Worm (Caenorhabditis elegans) whole organism, L4 larva: Measurements from ENCODE around the gene C44H4.4.
A peak's percentile ranks its signal among the peaks of the same experiment; 100 is the strongest.

Experiments
- F37D6.2 ChIP-seq: sonication (generic microtip); optimal IDR thresholded peaks from 2 replicates; lab custom pipeline; 2016; ENCODE audit warnings: mild to moderate bottlenecking, missing genetic modification characterization, missing compliant biosample characterization
- F49E8.2 ChIP-seq: sonication (generic microtip); optimal IDR thresholded peaks from 2 replicates; lab custom pipeline; 2016; ENCODE audit warnings: missing compliant biosample characterization, mild to moderate bottlenecking, missing genetic modification characterization, borderline replicate concordance
- R02D3.7 ChIP-seq: fragments of 150-350 bp; sonication (generic microtip); optimal IDR thresholded peaks from 3 replicates; lab custom pipeline; 2014; ENCODE audit warnings: missing biosample characterization, missing genetic modification characterization
- aha-1 ChIP-seq: fragments of 150-350 bp; peaks from one replicate; lab custom pipeline; 2014; ENCODE audit warnings: missing biosample characterization, missing genetic modification characterization
- ama-1 ChIP-seq: fragments of 150-350 bp; optimal IDR thresholded peaks from 2 replicates; lab custom pipeline; 2014; ENCODE audit warnings: inconsistent platforms, mixed read lengths
- arid-1 ChIP-seq: fragments of 200-800 bp; sonication (Bioruptor generic); conservative IDR thresholded peaks from 2 replicates; pipeline ENCODE4 v1.3.6; 2022; ENCODE audit warnings: missing genetic modification reagents, missing genetic modification characterization, missing compliant biosample characterization
- ceh-32 ChIP-seq: sonication (generic microtip); optimal IDR thresholded peaks from 2 replicates; lab custom pipeline; 2016; ENCODE audit warnings: mild to moderate bottlenecking, missing genetic modification characterization, missing compliant biosample characterization; ENCODE audit not compliant: poor library complexity
- ceh-44 ChIP-seq: fragments of 200-800 bp; sonication (Bioruptor generic); IDR thresholded peaks from 2 replicates; pipeline ENCODE4 v1.3.6; 2022; ENCODE audit warnings: missing genetic modification reagents, missing genetic modification characterization, missing compliant biosample characterization
- ceh-82 ChIP-seq: sonication (generic microtip); optimal IDR thresholded peaks from 2 replicates; lab custom pipeline; 2017; ENCODE audit warnings: missing biosample characterization, missing genetic modification characterization
- daf-12 ChIP-seq: fragments of 150-350 bp; optimal IDR thresholded peaks from 2 replicates; lab custom pipeline; 2014; ENCODE audit warnings: missing biosample characterization, missing genetic modification reagents, missing genetic modification characterization
- daf-16 ChIP-seq, 3 experiments: sonication (generic microtip); optimal IDR thresholded peaks; 2 replicates each; lab custom pipeline; 2016 to 2017; ENCODE audit warnings: missing genetic modification characterization in 3 of 3, missing genetic modification reagents in 3 of 3, mild to moderate bottlenecking in 2 of 3, missing compliant biosample characterization in 2 of 3, missing biosample characterization in 1 of 3, moderate library complexity in 1 of 3
- daf-19 ChIP-seq: fragments of 200-800 bp; sonication (Bioruptor generic); conservative IDR thresholded peaks from 2 replicates; pipeline ENCODE4 v1.3.6; 2022; ENCODE audit warnings: missing genetic modification characterization, missing compliant biosample characterization
- dmd-6 ChIP-seq: fragments of 200-800 bp; sonication (Bioruptor generic); IDR thresholded peaks from 2 replicates; pipeline ENCODE4 v1.3.6; 2022; ENCODE audit warnings: missing genetic modification reagents, missing genetic modification characterization, missing compliant biosample characterization
- dmd-9 ChIP-seq: fragments of 200-800 bp; sonication (Bioruptor generic); IDR thresholded peaks from 2 replicates; pipeline ENCODE4 v1.3.6; 2022; ENCODE audit warnings: missing genetic modification reagents, missing genetic modification characterization, missing compliant biosample characterization
- dpl-1 ChIP-seq: fragments of 150-350 bp; optimal IDR thresholded peaks from 2 replicates; lab custom pipeline; 2014; ENCODE audit warnings: missing biosample characterization, missing genetic modification reagents, missing genetic modification characterization
- dve-1 ChIP-seq: sonication (generic microtip); optimal IDR thresholded peaks from 2 replicates; lab custom pipeline; 2017; ENCODE audit warnings: antibody characterized with exemption, mild to moderate bottlenecking, missing genetic modification characterization, missing compliant biosample characterization; ENCODE audit not compliant: insufficient read depth
- egl-27 ChIP-seq: sonication (generic microtip); optimal IDR thresholded peaks from 3 replicates; lab custom pipeline; 2017; ENCODE audit warnings: missing biosample characterization, missing genetic modification reagents, missing genetic modification characterization
- egl-43 ChIP-seq: fragments of 200-800 bp; sonication (Bioruptor generic); IDR thresholded peaks from 2 replicates; pipeline ENCODE4 v1.3.6; 2022; ENCODE audit warnings: missing genetic modification reagents, missing genetic modification characterization, missing compliant biosample characterization
- gei-8 ChIP-seq: fragments of 200-800 bp; sonication (Bioruptor generic); optimal IDR thresholded peaks from 2 replicates; lab custom pipeline; 2018; ENCODE audit warnings: mild to moderate bottlenecking, missing genetic modification characterization, missing compliant biosample characterization
- hif-1 ChIP-seq, 2 experiments: sonication (generic microtip); optimal IDR thresholded peaks; 2 replicates each; lab custom pipeline; 2016 to 2017; ENCODE audit warnings: missing compliant biosample characterization in 2 of 2, missing genetic modification characterization in 2 of 2, missing genetic modification reagents in 2 of 2, missing genotype in 2 of 2, mild to moderate bottlenecking in 1 of 2
- hlh-11 ChIP-seq: fragments of 200-800 bp; sonication (Bioruptor generic); optimal IDR thresholded peaks from 2 replicates; lab custom pipeline; 2018; ENCODE audit warnings: mild to moderate bottlenecking, missing genetic modification characterization, missing compliant biosample characterization
- hmg-1.1 ChIP-seq: fragments of 200-800 bp; sonication (Bioruptor generic); IDR thresholded peaks from 2 replicates; pipeline ENCODE4 v1.3.6; 2022; ENCODE audit warnings: missing genetic modification reagents, missing genetic modification characterization, missing compliant biosample characterization
- lim-7 ChIP-seq: fragments of 200-800 bp; sonication (Bioruptor generic); IDR thresholded peaks from 2 replicates; pipeline ENCODE4 v1.3.6; 2022; ENCODE audit warnings: missing genetic modification characterization, missing compliant biosample characterization
- lin-1 ChIP-seq: fragments of 200-800 bp; sonication (Bioruptor generic); IDR thresholded peaks from 2 replicates; pipeline ENCODE4 v1.3.6; 2022; ENCODE audit warnings: missing genetic modification reagents, missing genetic modification characterization, missing compliant biosample characterization
- lin-13 ChIP-seq: fragments of 150-350 bp; optimal IDR thresholded peaks from 2 replicates; lab custom pipeline; 2014; ENCODE audit warnings: missing biosample characterization, missing genetic modification reagents, missing genetic modification characterization
- lin-15B ChIP-seq: fragments of 150-350 bp; sonication (generic microtip); optimal IDR thresholded peaks from 3 replicates; lab custom pipeline; 2014; ENCODE audit warnings: missing biosample characterization, missing genetic modification characterization
- lir-3 ChIP-seq: sonication (generic microtip); optimal IDR thresholded peaks from 2 replicates; lab custom pipeline; 2016; ENCODE audit warnings: mild to moderate bottlenecking, missing genetic modification characterization, missing compliant biosample characterization
- mdl-1 ChIP-seq, 2 experiments: fragments of 150-350 bp in 1 of 2; sonication (generic microtip) in 1 of 2; optimal IDR thresholded peaks; 2 replicates each; lab custom pipeline; 2014 to 2017; ENCODE audit warnings: missing biosample characterization in 2 of 2, missing genetic modification characterization in 2 of 2
- mes-2 ChIP-seq: sonication (generic microtip); optimal IDR thresholded peaks from 2 replicates; lab custom pipeline; 2016; ENCODE audit warnings: missing genotype, mild to moderate bottlenecking, missing genetic modification characterization, missing compliant biosample characterization; ENCODE audit not compliant: poor library complexity, severe bottlenecking
- nhr-10 ChIP-seq: fragments of 150-350 bp; optimal IDR thresholded peaks from 2 replicates; lab custom pipeline; 2014; ENCODE audit warnings: missing biosample characterization, missing genetic modification characterization
- nhr-11 ChIP-seq: fragments of 150-350 bp; optimal IDR thresholded peaks from 2 replicates; lab custom pipeline; 2014; ENCODE audit warnings: missing biosample characterization, missing genetic modification characterization
- nhr-111 ChIP-seq: fragments of 200-800 bp; sonication (Bioruptor generic); optimal IDR thresholded peaks from 2 replicates; lab custom pipeline; 2018; ENCODE audit warnings: mild to moderate bottlenecking, missing genetic modification characterization, missing compliant biosample characterization
- nhr-28 ChIP-seq: fragments of 150-350 bp; optimal IDR thresholded peaks from 2 replicates; lab custom pipeline; 2014; ENCODE audit warnings: missing biosample characterization, missing genetic modification characterization
- nhr-42 ChIP-seq: fragments of 200-800 bp; sonication (Bioruptor generic); IDR thresholded peaks from 2 replicates; pipeline ENCODE4 v1.3.6; 2022; ENCODE audit warnings: missing genetic modification characterization, missing compliant biosample characterization
- nhr-77 ChIP-seq: fragments of 150-350 bp; optimal IDR thresholded peaks from 2 replicates; lab custom pipeline; 2014; ENCODE audit warnings: missing biosample characterization, missing genetic modification characterization
- pha-4 ChIP-seq, 2 experiments: fragments of 150-350 bp in 1 of 2; fragments of 200-800 bp in 1 of 2; sonication (Bioruptor generic) in 1 of 2; IDR thresholded peaks in 1 of 2; optimal IDR thresholded peaks in 1 of 2; 2 replicates each; pipeline versions ENCODE4 v1.3.6 to Lab custom; 2014 to 2022; ENCODE audit warnings: missing genetic modification characterization in 2 of 2, missing genetic modification reagents in 2 of 2, missing biosample characterization in 1 of 2, missing compliant biosample characterization in 1 of 2
- pqm-1 ChIP-seq: sonication (generic microtip); optimal IDR thresholded peaks from 2 replicates; lab custom pipeline; 2017; ENCODE audit warnings: missing biosample characterization, missing genetic modification characterization
- sdz-12 ChIP-seq: fragments of 200-800 bp; sonication (Bioruptor generic); optimal IDR thresholded peaks from 2 replicates; lab custom pipeline; 2018; ENCODE audit warnings: mild to moderate bottlenecking, missing genetic modification characterization, missing compliant biosample characterization
- snpc-4 ChIP-seq: fragments of 150-350 bp; optimal IDR thresholded peaks from 2 replicates; lab custom pipeline; 2014; ENCODE audit warnings: missing biosample characterization, missing genetic modification characterization
- tra-1 ChIP-seq: fragments of 200-800 bp; sonication (Bioruptor generic); IDR thresholded peaks from 2 replicates; pipeline ENCODE4 v1.3.6; 2022; ENCODE audit warnings: missing genetic modification reagents, missing genetic modification characterization, missing compliant biosample characterization
- zag-1 ChIP-seq: fragments of 150-350 bp; optimal IDR thresholded peaks from 2 replicates; lab custom pipeline; 2014; ENCODE audit warnings: missing biosample characterization, missing genetic modification characterization
- zfp-3 ChIP-seq: fragments of 200-800 bp; sonication (Bioruptor generic); conservative IDR thresholded peaks from 2 replicates; pipeline ENCODE4 v1.3.6; 2022; ENCODE audit warnings: missing genetic modification reagents, missing genetic modification characterization, missing compliant biosample characterization
- zip-11 ChIP-seq: fragments of 200-800 bp; sonication (Bioruptor generic); IDR thresholded peaks from 2 replicates; pipeline ENCODE4 v1.3.6; 2022; ENCODE audit warnings: missing genetic modification characterization, missing compliant biosample characterization

The C44H4.4 gene

DNA sequence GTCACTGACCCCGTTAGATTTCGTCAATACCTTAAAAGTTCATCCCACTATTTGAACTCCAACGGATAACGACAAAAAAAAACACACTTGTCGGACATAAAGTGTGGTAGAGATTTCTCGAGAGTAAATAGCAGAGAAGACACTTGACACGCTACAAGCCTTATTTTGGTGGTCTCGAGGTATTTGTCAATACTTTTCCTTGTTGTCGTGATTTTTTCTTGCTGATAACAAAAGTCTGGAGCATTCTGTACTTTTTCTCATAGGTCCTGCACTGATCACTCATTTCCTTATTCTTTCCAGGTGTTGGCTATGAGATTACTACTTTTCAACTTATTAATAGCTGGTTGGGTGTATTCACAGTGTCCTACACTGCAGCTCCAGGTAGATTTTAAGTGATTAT is 16.5 kb downstream of the C44H4.4 start, which contains the start of gene lron-1:
Gene lron-1, plus strand, starts transcription at position 301 of the 400 bp plus-strand sequence.
- TF ChIP-seq pha-4 (GFP tag; IDR thresholded peaks at IDR 0.05; lab: Robert Waterston, UW), result no peak
- peak; percentile 5 for TF ChIP-seq pha-4 (tag; optimal IDR thresholded peaks at IDR 0.05; lab: Kevin White, UChicago)
- no peak for TF ChIP-seq R02D3.7
- TF ChIP-seq, all 104 proteins: peak for 1

DNA sequence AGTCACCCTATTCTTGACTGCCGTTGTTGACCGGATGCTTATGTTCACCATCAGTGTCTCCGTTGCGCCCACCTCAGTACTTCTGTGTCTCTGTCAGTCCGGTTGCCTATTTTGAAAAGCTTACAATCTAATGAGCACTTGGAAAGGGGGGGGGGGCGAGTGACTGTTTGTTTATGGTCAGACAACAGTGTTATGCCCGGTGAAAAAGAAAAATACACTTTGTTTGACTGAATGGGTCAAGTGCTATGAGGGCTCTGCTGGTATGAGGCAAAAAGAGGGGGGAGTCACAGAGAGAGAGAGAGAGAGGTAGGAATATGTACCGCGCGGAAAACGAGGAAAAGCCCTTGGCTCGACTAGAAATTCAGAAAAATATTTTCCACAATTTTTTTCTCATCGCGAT is 17.6 kb downstream of the C44H4.4 start:
- TF ChIP-seq zfp-3 (GFP tag; lab: Robert Waterston, UW) (no peak), aha-1 (tag; lab: Kevin White, UChicago) (peak; percentile 70)

DNA sequence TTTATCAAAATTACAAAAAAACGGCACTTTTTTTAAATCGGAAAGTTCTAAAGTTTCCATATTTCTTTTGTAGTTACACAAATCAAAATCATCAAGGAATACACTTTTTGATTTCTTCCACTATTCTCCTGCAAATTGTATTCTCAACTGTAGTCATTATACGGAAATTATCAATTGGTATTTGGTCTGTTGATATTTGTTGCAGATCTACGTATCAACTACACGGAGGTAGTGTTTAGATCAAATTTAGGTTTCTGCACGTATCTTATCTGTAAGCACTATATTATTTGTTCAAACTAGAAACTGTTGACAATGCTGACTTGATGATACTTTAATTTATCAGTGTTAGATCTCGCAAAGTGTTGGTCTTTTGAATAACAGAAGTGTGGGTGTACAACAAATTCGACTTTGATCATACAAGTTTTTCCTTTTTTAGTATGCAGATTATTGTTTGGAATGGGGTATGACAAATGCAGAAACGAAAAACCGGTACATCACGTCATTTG is 20.6 kb downstream of the C44H4.4 start:
- TF ChIP-seq daf-16 (GFP tag; optimal IDR thresholded peaks at IDR 0.05; lab: Kevin White, UChicago) (no peak), daf-16 (tag; optimal IDR thresholded peaks at IDR 0.05; lab: Kevin White, UChicago) (peak; percentile 75), hif-1 (tag; optimal IDR thresholded peaks at IDR 0.05; lab: Kevin White, UChicago) (peak in 1 of 2 experiments; percentile 76), nhr-111 (GFP tag; lab: Kevin White, UChicago) (no peak), dve-1 (tag; lab: Kevin White, UChicago) (peak; percentile 16), nhr-28 (tag; lab: Kevin White, UChicago) (peak; percentile 96), nhr-42 (GFP tag; lab: Robert Waterston, UW) (no peak), dmd-6 (GFP tag; lab: Robert Waterston, UW) (0 out of 2 replicates have a peak, but pooled peaks have one; percentile 13), F49E8.2 (no peak)

DNA sequence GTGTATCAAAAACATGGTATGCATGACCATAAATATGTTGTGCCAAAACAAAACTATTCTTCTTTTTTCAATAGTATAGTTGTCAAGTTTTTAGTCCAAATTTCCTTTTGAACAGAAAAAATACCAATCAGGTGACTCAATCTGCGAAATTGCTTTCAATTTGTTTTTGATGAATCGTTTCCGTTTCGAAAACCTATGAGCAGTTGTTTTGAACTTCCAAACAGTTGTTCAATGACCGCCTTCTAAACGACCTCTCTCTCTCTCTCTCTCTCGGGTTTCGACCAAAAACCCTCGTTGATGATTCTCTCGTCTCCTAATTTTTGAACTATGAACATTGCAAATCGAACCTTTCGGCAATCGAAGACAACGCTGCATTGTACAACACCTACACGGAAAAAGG is 22.9 kb downstream of the C44H4.4 start:
- TF ChIP-seq daf-19, result no peak
- TF ChIP-seq egl-43 (GFP tag; lab: Robert Waterston, UW), result no peak
- no peak for TF ChIP-seq lim-7 (GFP tag; lab: Robert Waterston, UW)
- TF ChIP-seq sdz-12, result no peak
- TF ChIP-seq mdl-1 (tag; optimal IDR thresholded peaks at IDR 0.05; lab: Kevin White, UChicago), result no peak
- TF ChIP-seq tra-1, result no peak
- TF ChIP-seq aha-1 (tag; lab: Kevin White, UChicago), result peak; percentile 73
- TF ChIP-seq ceh-82, result no peak
- TF ChIP-seq arid-1 (GFP tag; lab: Robert Waterston, UW), result no peak
- no peak for TF ChIP-seq F37D6.2
- TF ChIP-seq zip-11, result no peak
- no peak for TF ChIP-seq zfp-3 (GFP tag; lab: Robert Waterston, UW)
- no peak for TF ChIP-seq zag-1 (tag; lab: Kevin White, UChicago)
- no peak for TF ChIP-seq pqm-1 (tag; lab: Kevin White, UChicago)
- TF ChIP-seq lin-15B, result no peak
- TF ChIP-seq nhr-77, result no peak
- no peak for TF ChIP-seq mes-2
- peak; percentile 28; the same call in 1 of the 2 replicates for TF ChIP-seq dmd-6 (GFP tag; lab: Robert Waterston, UW)
- no peak for TF ChIP-seq gei-8 (GFP tag; lab: Kevin White, UChicago)
- no peak for TF ChIP-seq ceh-32 (tag; lab: Kevin White, UChicago)
- TF ChIP-seq lir-3 (tag; lab: Kevin White, UChicago), result no peak
- TF ChIP-seq ama-1 (lab: Kevin White, UChicago), result no peak
- TF ChIP-seq ceh-44 (GFP tag; lab: Robert Waterston, UW), result no peak
- TF ChIP-seq hmg-1.1 (GFP tag; lab: Robert Waterston, UW), result 0 out of 2 replicates have a peak, but pooled peaks have one; percentile 22
- 0 out of 2 replicates have a peak, but pooled peaks have one; percentile 11 for TF ChIP-seq dmd-9 (GFP tag; lab: Robert Waterston, UW)
- no peak for TF ChIP-seq nhr-10 (tag; lab: Kevin White, UChicago)
- TF ChIP-seq snpc-4 (tag; lab: Kevin White, UChicago), result no peak
- TF ChIP-seq nhr-28 (tag; lab: Kevin White, UChicago), result peak; percentile 14
- no peak for TF ChIP-seq daf-12 (tag; lab: Kevin White, UChicago)
- TF ChIP-seq hlh-11 (tag; lab: Kevin White, UChicago), result peak; percentile 50
- no peak for TF ChIP-seq lin-13 (GFP tag; lab: Kevin White, UChicago)
- no peak for TF ChIP-seq pha-4 (GFP tag; IDR thresholded peaks at IDR 0.05; lab: Robert Waterston, UW)
- no peak for TF ChIP-seq pha-4 (tag; optimal IDR thresholded peaks at IDR 0.05; lab: Kevin White, UChicago)
- peak; percentile 17 for TF ChIP-seq nhr-11 (tag; lab: Kevin White, UChicago)
- no peak for TF ChIP-seq dpl-1 (GFP tag; lab: Kevin White, UChicago)
- peak in 1 of 2 experiments; percentile 9 for TF ChIP-seq daf-16 (GFP tag; optimal IDR thresholded peaks at IDR 0.05; lab: Kevin White, UChicago)
- TF ChIP-seq daf-16 (tag; optimal IDR thresholded peaks at IDR 0.05; lab: Kevin White, UChicago), result no peak
- no peak for TF ChIP-seq egl-27 (tag; lab: Kevin White, UChicago)
- no peak for TF ChIP-seq lin-1 (GFP tag; lab: Robert Waterston, UW)
